Worm (Caenorhabditis elegans) whole organism, L1 larva: ENCODE measurements around the gene C49F5.7.

Experiments
- C04F5.9 ChIP-seq: sonication (generic microtip); optimal IDR thresholded peaks from 2 replicates; lab custom pipeline; 2016; ENCODE audit warnings: missing genetic modification characterization, missing compliant biosample characterization
- F16B12.6 ChIP-seq: fragments of 150-350 bp; optimal IDR thresholded peaks from 2 replicates; lab custom pipeline; 2014; ENCODE audit warnings: missing biosample characterization, missing genetic modification characterization
- Y116A8C.19 ChIP-seq: sonication (generic microtip); optimal IDR thresholded peaks from 2 replicates; lab custom pipeline; 2016; ENCODE audit warnings: missing compliant biosample characterization, missing genetic modification characterization, borderline replicate concordance
- aha-1 ChIP-seq: fragments of 150-350 bp; optimal IDR thresholded peaks from 2 replicates; lab custom pipeline; 2014; ENCODE audit warnings: missing biosample characterization, missing genetic modification characterization
- ama-1 ChIP-seq: fragments of 150-350 bp; optimal IDR thresholded peaks from 2 replicates; lab custom pipeline; 2014
- ceh-8 ChIP-seq: fragments of 200-800 bp; sonication (Bioruptor generic); optimal IDR thresholded peaks from 2 replicates; lab custom pipeline; 2018; ENCODE audit warnings: mild to moderate bottlenecking, missing genetic modification characterization, moderate library complexity, missing compliant biosample characterization
- ceh-82 ChIP-seq, 3 experiments: fragments of 150-350 bp in 1 of 3; sonication (generic microtip) in 2 of 3; optimal IDR thresholded peaks; 2 replicates each; lab custom pipeline; 2014 to 2017; ENCODE audit warnings: missing biosample characterization in 3 of 3, missing genetic modification characterization in 3 of 3
- ceh-90 ChIP-seq: sonication (generic microtip); optimal IDR thresholded peaks from 2 replicates; lab custom pipeline; 2016; ENCODE audit warnings: missing genetic modification characterization, missing compliant biosample characterization
- dpl-1 ChIP-seq, 3 experiments: fragments of 150-350 bp in 2 of 3; sonication (generic microtip) in 1 of 3; optimal IDR thresholded peaks; 2 replicates each; lab custom pipeline; 2014 to 2017; ENCODE audit warnings: missing biosample characterization in 3 of 3, missing genetic modification characterization in 3 of 3, missing genetic modification reagents in 3 of 3
- efl-1 ChIP-seq, 4 experiments: fragments of 150-350 bp; optimal IDR thresholded peaks in 3 of 4; peaks in 1 of 4; 1 replicate in 1 of 4; 2 replicates in 3 of 4; lab custom pipeline; 2014; ENCODE audit warnings: missing biosample characterization in 2 of 4, missing genetic modification characterization in 2 of 4, missing genetic modification reagents in 2 of 4
- egl-13 ChIP-seq: sonication (generic microtip); optimal IDR thresholded peaks from 2 replicates; lab custom pipeline; 2016; ENCODE audit warnings: missing genotype, missing genetic modification reagents, missing genetic modification characterization, missing compliant biosample characterization
- egl-27 ChIP-seq, 2 experiments: fragments of 150-350 bp in 1 of 2; sonication (generic microtip); optimal IDR thresholded peaks; 3 replicates each; lab custom pipeline; 2017 to 2018; ENCODE audit warnings: missing biosample characterization in 2 of 2, missing genetic modification characterization in 2 of 2, missing genetic modification reagents in 2 of 2
- elt-2 ChIP-seq: sonication (generic microtip); optimal IDR thresholded peaks from 2 replicates; lab custom pipeline; 2016; ENCODE audit warnings: missing genetic modification characterization, mild to moderate bottlenecking, inconsistent platforms, missing compliant biosample characterization, missing genetic modification reagents
- elt-3 ChIP-seq, 6 experiments: fragments of 150-350 bp in 1 of 6; sonication (generic microtip); optimal IDR thresholded peaks; 2 replicates each; lab custom pipeline; 2017 to 2018; ENCODE audit warnings: missing biosample characterization in 6 of 6, missing genetic modification characterization in 6 of 6, inconsistent platforms in 1 of 6
- ets-5 ChIP-seq: fragments of 200-800 bp; sonication (Bioruptor generic); IDR thresholded peaks from 2 replicates; pipeline ENCODE4 v1.3.6; 2022; ENCODE audit warnings: missing genetic modification characterization, missing compliant biosample characterization
- fkh-8 ChIP-seq: sonication (generic microtip); optimal IDR thresholded peaks from 2 replicates; lab custom pipeline; 2016; ENCODE audit warnings: mild to moderate bottlenecking, missing genetic modification characterization, missing compliant biosample characterization
- hlh-4 ChIP-seq: sonication (generic microtip); optimal IDR thresholded peaks from 2 replicates; lab custom pipeline; 2016; ENCODE audit warnings: mild to moderate bottlenecking, missing genetic modification characterization, missing compliant biosample characterization
- irx-1 ChIP-seq: sonication (generic microtip); optimal IDR thresholded peaks from 2 replicates; lab custom pipeline; 2016; ENCODE audit warnings: missing genetic modification characterization, missing compliant biosample characterization
- lin-13 ChIP-seq: fragments of 150-350 bp; optimal IDR thresholded peaks from 2 replicates; lab custom pipeline; 2014; ENCODE audit warnings: missing biosample characterization, missing genetic modification reagents, missing genetic modification characterization
- lin-14 ChIP-seq: fragments of 200-800 bp; sonication (Bioruptor generic); optimal IDR thresholded peaks from 2 replicates; lab custom pipeline; 2018; ENCODE audit warnings: mild to moderate bottlenecking, missing genetic modification characterization, moderate library complexity, missing compliant biosample characterization
- lin-15B ChIP-seq: fragments of 150-350 bp; sonication (generic microtip); optimal IDR thresholded peaks from 3 replicates; lab custom pipeline; 2014; ENCODE audit warnings: missing biosample characterization, missing genetic modification characterization
- lin-35 ChIP-seq, 2 experiments: fragments of 150-350 bp; optimal IDR thresholded peaks; 2 replicates each; lab custom pipeline; 2014; ENCODE audit warnings: missing biosample characterization in 2 of 2, missing genetic modification characterization in 2 of 2, missing genetic modification reagents in 2 of 2
- lin-39 ChIP-seq: fragments of 150-350 bp; optimal IDR thresholded peaks from 2 replicates; lab custom pipeline; 2014; ENCODE audit warnings: missing biosample characterization, missing genetic modification reagents, missing genetic modification characterization
- lir-3 ChIP-seq: sonication (generic microtip); optimal IDR thresholded peaks from 2 replicates; lab custom pipeline; 2016; ENCODE audit warnings: mild to moderate bottlenecking, missing genetic modification characterization, moderate library complexity, missing compliant biosample characterization; ENCODE audit not compliant: poor library complexity
- mab-9 ChIP-seq: fragments of 200-800 bp; sonication (Bioruptor generic); IDR thresholded peaks from 2 replicates; pipeline ENCODE4 v1.3.6; 2022; ENCODE audit warnings: missing genetic modification reagents, missing genetic modification characterization, missing compliant biosample characterization
- mdl-1 ChIP-seq, 2 experiments: fragments of 150-350 bp; optimal IDR thresholded peaks; 2 replicates each; lab custom pipeline; 2014 to 2017; ENCODE audit warnings: missing biosample characterization in 2 of 2, missing genetic modification characterization in 2 of 2, inconsistent platforms in 1 of 2
- nhr-11 ChIP-seq: fragments of 150-350 bp; optimal IDR thresholded peaks from 2 replicates; lab custom pipeline; 2014; ENCODE audit warnings: missing biosample characterization, missing genetic modification characterization
- nhr-20 ChIP-seq: sonication (generic microtip); optimal IDR thresholded peaks from 2 replicates; lab custom pipeline; 2016; ENCODE audit warnings: mild to moderate bottlenecking, missing genetic modification characterization, missing compliant biosample characterization
- nhr-237 ChIP-seq: fragments of 150-350 bp; optimal IDR thresholded peaks from 2 replicates; lab custom pipeline; 2014; ENCODE audit warnings: missing biosample characterization, missing genetic modification characterization
- nhr-28 ChIP-seq: fragments of 150-350 bp; optimal IDR thresholded peaks from 2 replicates; lab custom pipeline; 2014; ENCODE audit warnings: missing biosample characterization, missing genetic modification characterization
- nhr-71 ChIP-seq: sonication (generic microtip); optimal IDR thresholded peaks from 2 replicates; lab custom pipeline; 2016; ENCODE audit warnings: mild to moderate bottlenecking, missing genetic modification characterization, moderate library complexity, missing compliant biosample characterization
- nhr-84 ChIP-seq: sonication (generic microtip); optimal IDR thresholded peaks from 2 replicates; lab custom pipeline; 2017; ENCODE audit warnings: missing biosample characterization, missing genetic modification characterization
- nhr-85 ChIP-seq: sonication (generic microtip); peaks from one replicate; lab custom pipeline; 2016; ENCODE audit warnings: missing genetic modification characterization, inconsistent platforms, missing compliant biosample characterization
- nhr-90 ChIP-seq: sonication (generic microtip); optimal IDR thresholded peaks from 2 replicates; lab custom pipeline; 2016; ENCODE audit warnings: mild to moderate bottlenecking, missing genetic modification characterization, missing compliant biosample characterization; ENCODE audit not compliant: poor library complexity
- pax-3 ChIP-seq: fragments of 200-800 bp; sonication (Bioruptor generic); optimal IDR thresholded peaks from 2 replicates; lab custom pipeline; 2018; ENCODE audit warnings: mild to moderate bottlenecking, missing genetic modification characterization, moderate library complexity, missing compliant biosample characterization
- pqm-1 ChIP-seq: sonication (generic microtip); optimal IDR thresholded peaks from 3 replicates; lab custom pipeline; 2017; ENCODE audit warnings: missing biosample characterization, missing genetic modification characterization
- rnt-1 ChIP-seq: sonication (generic microtip); optimal IDR thresholded peaks from 2 replicates; lab custom pipeline; 2016; ENCODE audit warnings: mild to moderate bottlenecking, missing genetic modification characterization, moderate library complexity, missing compliant biosample characterization
- sox-4 ChIP-seq: sonication (generic microtip); optimal IDR thresholded peaks from 2 replicates; lab custom pipeline; 2016; ENCODE audit warnings: missing genetic modification characterization, missing compliant biosample characterization
- sptf-1 ChIP-seq: fragments of 150-350 bp; optimal IDR thresholded peaks from 2 replicates; lab custom pipeline; 2014; ENCODE audit warnings: missing biosample characterization, missing genetic modification characterization
- swsn-7 ChIP-seq: sonication (generic microtip); optimal IDR thresholded peaks from 2 replicates; lab custom pipeline; 2016; ENCODE audit warnings: missing genetic modification characterization, missing compliant biosample characterization
- tbx-2 ChIP-seq: sonication (generic microtip); optimal IDR thresholded peaks from 2 replicates; lab custom pipeline; 2016; ENCODE audit warnings: missing genetic modification characterization, missing compliant biosample characterization
- tlp-1 ChIP-seq: fragments of 150-350 bp; optimal IDR thresholded peaks from 2 replicates; lab custom pipeline; 2014; ENCODE audit warnings: missing biosample characterization, missing genetic modification characterization
- unc-30 ChIP-seq: sonication (generic microtip); optimal IDR thresholded peaks from 2 replicates; lab custom pipeline; 2017; ENCODE audit warnings: missing biosample characterization, missing genetic modification characterization
- unc-86 ChIP-seq: sonication (generic microtip); optimal IDR thresholded peaks from 2 replicates; lab custom pipeline; 2016; ENCODE audit warnings: missing genetic modification characterization, missing compliant biosample characterization
- unc-98 ChIP-seq: fragments of 200-800 bp; sonication (Bioruptor generic); IDR thresholded peaks from 2 replicates; pipeline ENCODE4 v1.3.6; 2022; ENCODE audit warnings: missing genetic modification characterization, missing compliant biosample characterization
- xbp-1 ChIP-seq: sonication (generic microtip); optimal IDR thresholded peaks from 2 replicates; lab custom pipeline; 2016; ENCODE audit warnings: missing genetic modification characterization, missing compliant biosample characterization
- zag-1 ChIP-seq: fragments of 150-350 bp; optimal IDR thresholded peaks from 2 replicates; lab custom pipeline; 2014; ENCODE audit warnings: missing biosample characterization, missing genetic modification characterization
- zip-4 ChIP-seq: fragments of 200-800 bp; sonication (Bioruptor generic); optimal IDR thresholded peaks from 2 replicates; lab custom pipeline; 2018; ENCODE audit warnings: mild to moderate bottlenecking, missing genetic modification characterization, moderate library complexity, missing compliant biosample characterization
- ztf-11 ChIP-seq, 2 experiments: sonication (generic microtip); optimal IDR thresholded peaks; 2 replicates each; lab custom pipeline; 2016 to 2017; ENCODE audit warnings: missing genetic modification characterization in 2 of 2, missing biosample characterization in 1 of 2, missing compliant biosample characterization in 1 of 2

Gene C49F5.7

DNA sequence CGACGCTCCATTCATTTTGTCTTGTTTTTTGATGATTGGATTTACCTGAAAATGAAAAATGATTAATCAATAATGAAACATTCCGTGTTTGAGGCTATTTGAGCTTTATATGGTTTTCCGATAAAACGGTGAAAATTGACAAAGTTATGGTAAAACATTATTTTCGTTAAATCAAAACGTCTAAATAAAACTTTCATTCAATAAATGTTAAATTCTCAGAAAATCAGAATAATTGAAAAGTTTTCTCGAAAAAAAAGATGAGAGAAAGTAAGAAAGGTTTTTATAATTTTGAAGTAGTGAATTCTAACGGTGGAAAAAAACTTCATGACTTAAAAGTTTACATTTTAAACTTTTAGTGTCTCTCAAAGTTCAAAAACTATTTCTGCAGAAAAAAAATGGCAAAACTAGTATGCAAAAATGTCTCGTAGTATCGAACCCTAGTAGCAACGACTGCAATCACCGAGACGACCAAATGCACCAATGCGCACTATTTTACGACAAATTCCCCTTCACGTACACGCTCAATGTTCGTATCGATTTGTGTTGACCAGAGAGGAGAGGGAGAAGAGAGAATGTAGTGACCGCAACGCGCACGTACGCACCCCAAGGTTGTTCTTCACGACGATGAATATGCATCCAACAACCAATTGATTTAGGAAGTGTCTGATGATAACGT is 47.7 kb upstream of the C49F5.7 start, which contains the start of gene nfya-1 (continued):
- TF ChIP-seq unc-98 (GFP tag; lab: Robert Waterston, UW) (no peak), nhr-84 (tag; lab: Kevin White, UChicago) (no peak), irx-1 (no peak), lir-3 (tag; lab: Kevin White, UChicago) (no peak), xbp-1 (tag; lab: Kevin White, UChicago) (peak; percentile 32), pqm-1 (tag; lab: Kevin White, UChicago) (no peak), F16B12.6 (tag; lab: Kevin White, UChicago) (peak; percentile 91), ztf-11 (tag; optimal IDR thresholded peaks at IDR 0.05; lab: Kevin White, UChicago) (no peak), hlh-4 (tag; lab: Kevin White, UChicago) (no peak), lin-35 (GFP tag; optimal IDR thresholded peaks at IDR 0.05; lab: Kevin White, UChicago) (peak; percentile 45 to 77), zag-1 (tag; lab: Kevin White, UChicago) (no peak), ceh-8 (GFP tag; lab: Kevin White, UChicago) (peak; percentile 5), lin-39 (tag; lab: Kevin White, UChicago) (no peak), Y116A8C.19 (no peak), C04F5.9 (tag; lab: Kevin White, UChicago) (no peak), ets-5 (GFP tag; lab: Robert Waterston, UW) (no peak), ceh-90 (tag; lab: Kevin White, UChicago) (no peak), ama-1 (lab: Kevin White, UChicago) (no peak), elt-2 (tag; lab: Kevin White, UChicago) (no peak), efl-1 (optimal IDR thresholded peaks at IDR 0.05; lab: Kevin White, UChicago) (peak; percentile 25 to 34), efl-1 (GFP tag; optimal IDR thresholded peaks at IDR 0.05 in 1 of 2; lab: Kevin White, UChicago) (peak in 1 of 2 experiments; percentile 90), unc-86 (tag; lab: Kevin White, UChicago) (peak; percentile 33), nhr-20 (tag; lab: Kevin White, UChicago) (peak; percentile 50), nhr-85 (tag; lab: Kevin White, UChicago) (no peak), pax-3 (no peak), sptf-1 (tag; lab: Kevin White, UChicago) (no peak), zip-4 (no peak), swsn-7 (tag; lab: Kevin White, UChicago) (peak; percentile 43), lin-13 (no peak), lin-15B (no peak), mab-9 (no peak), egl-27 (tag; optimal IDR thresholded peaks at IDR 0.05; lab: Kevin White, UChicago) (no peak), tbx-2 (tag; lab: Kevin White, UChicago) (peak; percentile 9), mdl-1 (tag; optimal IDR thresholded peaks at IDR 0.05; lab: Kevin White, UChicago) (peak in 1 of 2 experiments; percentile 35), ceh-82 (tag; optimal IDR thresholded peaks at IDR 0.05; lab: Kevin White, UChicago) (peak in 2 of 3 experiments; percentile 23 to 79), nhr-28 (no peak), aha-1 (tag; lab: Kevin White, UChicago) (no peak), nhr-90 (peak; percentile 37), dpl-1 (GFP tag; optimal IDR thresholded peaks at IDR 0.05; lab: Kevin White, UChicago) (peak in 2 of 3 experiments; percentile 9 to 31), egl-13 (tag; lab: Kevin White, UChicago) (no peak), nhr-71 (peak; percentile 45), tlp-1 (tag; lab: Kevin White, UChicago) (no peak), elt-3 (tag; optimal IDR thresholded peaks at IDR 0.05; lab: Kevin White, UChicago) (peak in 1 of 6 experiments; percentile 64), nhr-11 (tag; lab: Kevin White, UChicago) (no peak), nhr-237 (tag; lab: Kevin White, UChicago) (no peak), lin-14 (GFP tag; lab: Kevin White, UChicago) (peak; percentile 75), sox-4 (tag; lab: Kevin White, UChicago) (no peak), fkh-8 (tag; lab: Kevin White, UChicago) (no peak), rnt-1 (peak; percentile 64), unc-30 (tag; lab: Kevin White, UChicago) (no peak)
